Worm (Caenorhabditis elegans): ENCODE data around the gene F55A11.4.

ce11 chrV:11795352-11795751, 25.1 kb downstream of the F55A11.4 start:
- TF ChIP-seq daf-8 (GFP tag; IDR thresholded peaks at IDR 0.05) = no peak
- TF ChIP-seq lin-38 (GFP tag; IDR thresholded peaks at IDR 0.05) = no peak
- no peak for TF ChIP-seq ztf-11 (tag; optimal IDR thresholded peaks at IDR 0.05)
- TF ChIP-seq hlh-30 (tag; optimal IDR thresholded peaks at IDR 0.05; ENCODE audit: insufficient read depth) = peak; percentile 36
- TF ChIP-seq nhr-237 (tag; optimal IDR thresholded peaks at IDR 0.05) = no peak
- TF ChIP-seq zag-1 (tag; optimal IDR thresholded peaks at IDR 0.05) = no peak
- no peak for TF ChIP-seq daf-12 (tag; optimal IDR thresholded peaks at IDR 0.05)
- TF ChIP-seq nhr-10 (tag; optimal IDR thresholded peaks at IDR 0.05) = no peak
- TF ChIP-seq egl-27 (tag; optimal IDR thresholded peaks at IDR 0.05) = no peak
- TF ChIP-seq lin-15B (tag; optimal IDR thresholded peaks at IDR 0.05) = no peak
- TF ChIP-seq jun-1 (tag; optimal IDR thresholded peaks at IDR 0.05) = no peak
